Fruit fly (Drosophila melanogaster): Measurements from ENCODE around the gene CG13002.

DNA sequence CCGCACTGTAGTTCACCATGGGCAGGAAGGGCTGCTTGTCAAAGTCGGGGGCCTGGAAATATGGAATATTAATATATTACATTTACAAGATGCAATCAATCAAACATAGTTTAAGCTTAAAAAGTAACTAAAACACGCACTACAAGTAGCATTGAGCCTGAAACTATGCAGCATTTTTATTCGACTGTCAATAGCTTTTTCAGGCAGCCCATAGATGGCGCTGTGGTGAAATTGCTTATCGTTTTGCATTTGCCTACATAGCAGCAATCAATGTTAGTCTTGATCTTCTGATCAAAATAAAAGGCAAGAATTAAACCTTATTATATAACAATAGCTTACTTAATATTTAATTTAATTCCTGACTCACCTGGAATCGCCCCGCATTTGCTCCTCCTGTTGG is 43.0 kb upstream of the CG13002 start:
- no peak for TF ChIP-seq Mnt (GFP tag; optimal IDR thresholded peaks at IDR 0.05)
- TF ChIP-seq tj (GFP tag; optimal IDR thresholded peaks at IDR 0.05) = no peak
- no peak for TF ChIP-seq CG12768 (GFP tag; optimal IDR thresholded peaks at IDR 0.05)
- no peak for TF ChIP-seq Crg-1 (GFP tag; optimal IDR thresholded peaks at IDR 0.05)
- no peak for TF ChIP-seq CG7045 (GFP tag; optimal IDR thresholded peaks at IDR 0.05)
- no peak for TF ChIP-seq toe (GFP tag; optimal IDR thresholded peaks at IDR 0.05)
- TF ChIP-seq CG11617 (GFP tag; optimal IDR thresholded peaks at IDR 0.05) = no peak
- no peak for TF ChIP-seq CG33017 (tag; optimal IDR thresholded peaks at IDR 0.05)
- no peak for TF ChIP-seq kay (GFP tag; ENCODE audit: borderline replicate concordance)
- no peak for TF ChIP-seq Hr96 (GFP tag; optimal IDR thresholded peaks at IDR 0.05)
- TF ChIP-seq ovo (GFP tag; optimal IDR thresholded peaks at IDR 0.05) = no peak
- no peak for TF ChIP-seq Clk (GFP tag; optimal IDR thresholded peaks at IDR 0.05)
- no peak for TF ChIP-seq CG14711 (tag; optimal IDR thresholded peaks at IDR 0.05)

All from whole organism, adult.